Worm (Caenorhabditis elegans) whole organism, young adult: ENCODE measurements around the gene aqp-12.

Experiments
- B0261.1 ChIP-seq: sonication (generic microtip); optimal IDR thresholded peaks from 2 replicates; lab custom pipeline; 2016; ENCODE audit warnings: mild to moderate bottlenecking, missing genetic modification characterization, moderate library complexity, missing compliant biosample characterization
- B0336.3 ChIP-seq: fragments of 200-800 bp; sonication (Bioruptor generic); IDR thresholded peaks from 2 replicates; pipeline ENCODE4 v1.3.6; 2022; ENCODE audit warnings: missing genetic modification characterization, missing compliant biosample characterization
- C17E4.6 ChIP-seq: fragments of 200-800 bp; sonication (Bioruptor generic); IDR thresholded peaks from 2 replicates; pipeline ENCODE4 v1.3.6; 2022; ENCODE audit warnings: missing genetic modification reagents, missing genetic modification characterization, missing compliant biosample characterization
- K11D2.4 ChIP-seq: fragments of 200-800 bp; sonication (Bioruptor generic); IDR thresholded peaks from 2 replicates; pipeline ENCODE4 v1.3.6; 2022; ENCODE audit warnings: missing genetic modification reagents, missing genetic modification characterization, missing compliant biosample characterization
- T26A5.8 ChIP-seq: sonication (generic microtip); optimal IDR thresholded peaks from 2 replicates; lab custom pipeline; 2016; ENCODE audit warnings: missing genetic modification characterization, missing compliant biosample characterization
- Y53F4B.3 ChIP-seq: fragments of 200-800 bp; sonication (Bioruptor generic); IDR thresholded peaks from 2 replicates; pipeline ENCODE4 v1.3.6; 2022; ENCODE audit warnings: missing genetic modification reagents, missing genetic modification characterization, missing compliant biosample characterization
- akir-1 ChIP-seq: fragments of 200-800 bp; sonication (Bioruptor generic); optimal IDR thresholded peaks from 2 replicates; lab custom pipeline; 2018; ENCODE audit warnings: mild to moderate bottlenecking, missing genetic modification characterization, moderate library complexity, missing compliant biosample characterization
- cebp-1 ChIP-seq, 2 experiments: fragments of 200-800 bp in 1 of 2; sonication (Bioruptor generic) in 1 of 2; sonication (generic microtip) in 1 of 2; IDR thresholded peaks in 1 of 2; optimal IDR thresholded peaks in 1 of 2; 2 replicates each; pipeline versions ENCODE4 v1.3.6 to Lab custom; 2017 to 2022; ENCODE audit warnings: missing compliant biosample characterization in 2 of 2, missing genetic modification characterization in 2 of 2, mild to moderate bottlenecking in 1 of 2, missing genetic modification reagents in 1 of 2, moderate library complexity in 1 of 2
- ceh-27 ChIP-seq: fragments of 200-800 bp; sonication (Bioruptor generic); optimal IDR thresholded peaks from 2 replicates; lab custom pipeline; 2018; ENCODE audit warnings: mild to moderate bottlenecking, missing genetic modification characterization, moderate library complexity, missing compliant biosample characterization
- efl-1 ChIP-seq: fragments of 150-350 bp; optimal IDR thresholded peaks from 2 replicates; lab custom pipeline; 2014; ENCODE audit warnings: missing biosample characterization, missing genetic modification reagents, missing genetic modification characterization
- egl-18 ChIP-seq: fragments of 200-800 bp; sonication (Bioruptor generic); IDR thresholded peaks from 2 replicates; pipeline ENCODE4 v1.3.6; 2022; ENCODE audit warnings: missing genetic modification reagents, missing genetic modification characterization, missing compliant biosample characterization
- egl-44 ChIP-seq: fragments of 200-800 bp; sonication (Bioruptor generic); IDR thresholded peaks from 2 replicates; pipeline ENCODE4 v1.3.6; 2022; ENCODE audit warnings: missing genetic modification reagents, missing genetic modification characterization, missing compliant biosample characterization
- hsf-1 ChIP-seq: fragments of 200-800 bp; sonication (Bioruptor generic); IDR thresholded peaks from 2 replicates; pipeline ENCODE4 v1.3.6; 2022; ENCODE audit warnings: missing genetic modification reagents, missing genetic modification characterization, missing compliant biosample characterization
- lin-35 ChIP-seq, 3 experiments: fragments of 150-350 bp in 2 of 3; sonication (generic microtip) in 1 of 3; optimal IDR thresholded peaks; 2 replicates each; lab custom pipeline; 2014 to 2018; ENCODE audit warnings: missing biosample characterization in 3 of 3, missing genetic modification characterization in 3 of 3, missing genetic modification reagents in 3 of 3
- lir-1 ChIP-seq: fragments of 200-800 bp; sonication (Bioruptor generic); conservative IDR thresholded peaks from 2 replicates; pipeline ENCODE4 v1.3.6; 2022; ENCODE audit warnings: missing genetic modification reagents, missing genetic modification characterization, missing compliant biosample characterization
- nfya-2 ChIP-seq: fragments of 200-800 bp; sonication (Bioruptor generic); IDR thresholded peaks from 2 replicates; pipeline ENCODE4 v1.3.6; 2022; ENCODE audit warnings: missing genetic modification reagents, missing genetic modification characterization, missing compliant biosample characterization
- nfyb-1 ChIP-seq: fragments of 200-800 bp; sonication (Bioruptor generic); IDR thresholded peaks from 2 replicates; pipeline ENCODE4 v1.3.6; 2022; ENCODE audit warnings: missing genetic modification reagents, missing genetic modification characterization, missing compliant biosample characterization
- nhr-27 ChIP-seq: fragments of 200-800 bp; sonication (Bioruptor generic); optimal IDR thresholded peaks from 2 replicates; lab custom pipeline; 2018; ENCODE audit warnings: mild to moderate bottlenecking, missing genetic modification characterization, moderate library complexity, missing compliant biosample characterization
- rec-8 ChIP-seq, 2 experiments: sonication (generic microtip); optimal IDR thresholded peaks; 2 replicates each; lab custom pipeline; 2016; ENCODE audit warnings: mild to moderate bottlenecking in 2 of 2, missing genetic modification characterization in 2 of 2, missing genetic modification reagents in 2 of 2, missing genotype in 2 of 2, missing biosample characterization in 1 of 2, missing compliant biosample characterization in 1 of 2, moderate library complexity in 1 of 2
- snpc-3.4 ChIP-seq: sonication (generic microtip); optimal IDR thresholded peaks from 2 replicates; lab custom pipeline; 2017; ENCODE audit warnings: missing genetic modification characterization, mild to moderate bottlenecking, missing compliant biosample characterization, antibody characterized with exemption, moderate library complexity, missing genotype, missing genetic modification reagents

The aqp-12 gene

ce11 chrII:12257095-12257494 lies 54.1 kb downstream of the aqp-12 start:
- no peak for TF ChIP-seq nfyb-1 (GFP tag; lab: Robert Waterston, UW)
- no peak for TF ChIP-seq nfya-2 (GFP tag; lab: Robert Waterston, UW)
- TF ChIP-seq nhr-27 (tag; lab: Kevin White, UChicago) = no peak
- no peak for TF ChIP-seq T26A5.8 (tag; lab: Kevin White, UChicago)
- TF ChIP-seq Y53F4B.3 (GFP tag; lab: Robert Waterston, UW) = no peak
- TF ChIP-seq egl-44 (GFP tag; lab: Robert Waterston, UW) = no peak
- TF ChIP-seq lir-1 = no peak
- no peak for TF ChIP-seq snpc-3.4 (tag; lab: Kevin White, UChicago)
- TF ChIP-seq cebp-1 (GFP tag; IDR thresholded peaks at IDR 0.05; lab: Robert Waterston, UW) = no peak
- TF ChIP-seq cebp-1 (tag; optimal IDR thresholded peaks at IDR 0.05; lab: Kevin White, UChicago) = no peak
- TF ChIP-seq C17E4.6 (GFP tag; lab: Robert Waterston, UW) = no peak
- TF ChIP-seq K11D2.4 (GFP tag; lab: Robert Waterston, UW) = no peak
- TF ChIP-seq B0336.3 = no peak
- TF ChIP-seq egl-18 (GFP tag; lab: Robert Waterston, UW) = no peak
- TF ChIP-seq hsf-1 (GFP tag; lab: Robert Waterston, UW) = no peak
- TF ChIP-seq rec-8 (tag; optimal IDR thresholded peaks at IDR 0.05; lab: Kevin White, UChicago) = no peak
- TF ChIP-seq efl-1 (GFP tag; lab: Kevin White, UChicago) = no peak
- TF ChIP-seq akir-1 = no peak
- TF ChIP-seq ceh-27 (GFP tag; lab: Kevin White, UChicago) = no peak
- TF ChIP-seq lin-35 (GFP tag; optimal IDR thresholded peaks at IDR 0.05; lab: Kevin White, UChicago) = no peak
- no peak for TF ChIP-seq B0261.1
